Worm (Caenorhabditis elegans): ENCODE results near the gene F58B4.6.

Gene F58B4.6

DNA sequence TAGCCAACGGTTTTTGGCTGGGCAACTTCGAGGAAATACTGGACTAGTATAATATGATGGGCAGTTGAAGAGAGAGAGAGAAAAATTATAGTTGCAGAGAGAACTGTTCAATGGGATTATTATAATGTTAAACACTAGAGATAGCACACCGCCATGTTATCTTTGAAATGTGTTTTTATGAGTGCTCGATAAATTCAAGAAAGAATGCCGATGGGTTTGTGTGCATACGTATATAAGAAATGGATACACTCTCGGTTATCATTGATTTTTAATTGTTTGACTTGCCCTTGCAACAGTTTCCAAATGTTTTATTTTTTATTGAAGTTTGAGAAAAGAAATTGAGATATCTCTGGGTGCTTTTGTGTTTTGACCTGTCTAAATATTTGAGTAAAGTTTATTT, 11.8 kb downstream of the F58B4.6 start, which contains the start of gene F17C11.12:
F17C11.12 (minus strand) TSS at position 240 of the 400 bp plus-strand sequence.
- TF ChIP-seq crh-2 (tag; optimal IDR thresholded peaks at IDR 0.05) (peak; percentile 40), sma-9 (GFP tag; optimal IDR thresholded peaks at IDR 0.05) (peak; percentile 71), sma-9 (tag; optimal IDR thresholded peaks at IDR 0.05) (no peak), R02D3.7 (tag; optimal IDR thresholded peaks at IDR 0.05) (no peak), ZK546.5 (tag; optimal IDR thresholded peaks at IDR 0.05) (no peak), fos-1 (tag; optimal IDR thresholded peaks at IDR 0.05) (peak; percentile 73), F13H6.1 (tag; optimal IDR thresholded peaks at IDR 0.05) (peak; percentile 13)

DNA sequence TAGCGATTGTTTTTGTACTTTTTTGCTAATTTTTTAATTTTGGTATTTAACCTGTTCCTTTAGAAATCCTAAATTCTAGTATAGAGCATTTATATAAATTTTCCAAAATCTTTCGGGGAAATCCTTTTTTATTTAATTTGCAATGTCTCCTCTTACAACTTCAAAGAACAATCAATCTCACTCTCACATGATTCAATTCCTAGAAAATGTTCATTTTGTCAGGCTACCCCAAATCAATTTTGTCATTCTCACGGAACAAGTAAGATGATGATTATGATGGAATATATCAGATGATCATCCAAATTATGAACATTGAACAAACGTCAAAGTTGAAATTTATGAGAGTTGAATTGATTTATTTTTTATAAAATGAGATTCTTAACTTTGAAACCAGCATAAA, 12.5 kb downstream of the F58B4.6 start:
- TF ChIP-seq nhr-129 (tag; optimal IDR thresholded peaks at IDR 0.05) (peak; percentile 94), nhr-25 (tag; optimal IDR thresholded peaks at IDR 0.05) (peak; percentile 1), gmeb-1 (tag; optimal IDR thresholded peaks at IDR 0.05) (peak; percentile 47), C34F6.9 (tag; optimal IDR thresholded peaks at IDR 0.05) (peak; percentile 69), crh-2 (tag; optimal IDR thresholded peaks at IDR 0.05) (peak; percentile 52), sma-9 (GFP tag; optimal IDR thresholded peaks at IDR 0.05) (peak; percentile 84), sma-9 (tag; optimal IDR thresholded peaks at IDR 0.05) (no peak), blmp-1 (tag; optimal IDR thresholded peaks at IDR 0.05; ENCODE audit: insufficient read depth) (no peak), nhr-10 (tag; optimal IDR thresholded peaks at IDR 0.05) (no peak), lsy-2 (tag; optimal IDR thresholded peaks at IDR 0.05) (peak in 1 of 2 experiments; percentile 71), fos-1 (tag; optimal IDR thresholded peaks at IDR 0.05) (peak; percentile 13), ztf-4 (tag; optimal IDR thresholded peaks at IDR 0.05) (peak; percentile 61), sem-4 (tag; optimal IDR thresholded peaks at IDR 0.05) (peak; percentile 63), nhr-23 (tag; optimal IDR thresholded peaks at IDR 0.05) (no peak), nhr-21 (tag; optimal IDR thresholded peaks at IDR 0.05) (peak; percentile 87), ceh-82 (tag; optimal IDR thresholded peaks at IDR 0.05) (no peak), skn-1 (tag; optimal IDR thresholded peaks at IDR 0.05) (peak; percentile 55)

DNA sequence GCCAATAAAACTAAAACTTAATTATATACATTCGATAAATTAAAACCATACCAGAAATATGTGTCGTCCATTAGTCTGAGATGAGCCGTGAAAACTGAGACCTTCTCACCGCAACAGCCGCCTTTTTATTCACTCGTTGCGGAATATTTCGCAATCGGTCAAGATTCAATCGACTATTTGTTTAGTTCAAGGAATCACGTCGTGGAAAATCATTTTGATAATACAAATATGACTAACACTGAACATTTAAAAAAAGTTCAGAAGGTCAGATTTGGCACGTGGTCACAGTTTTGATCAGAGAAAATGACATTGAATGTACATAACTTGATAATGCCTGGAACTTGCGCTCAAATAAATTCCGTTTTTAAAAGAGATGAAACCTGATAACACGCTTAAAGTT, 13.9 kb downstream of the F58B4.6 start, which contains the start of gene F17C11.11:
F17C11.11 (minus strand) TSS at position 79 of the 400 bp plus-strand sequence.
- TF ChIP-seq fos-1 (tag; optimal IDR thresholded peaks at IDR 0.05) = peak; percentile 58
- TF ChIP-seq gmeb-1 (tag; optimal IDR thresholded peaks at IDR 0.05) = peak; percentile 23
- no peak for TF ChIP-seq nhr-77 (tag; optimal IDR thresholded peaks at IDR 0.05)
- no peak for TF ChIP-seq peb-1 (tag; optimal IDR thresholded peaks at IDR 0.05)
- peak; percentile 99 for TF ChIP-seq nhr-129 (tag; optimal IDR thresholded peaks at IDR 0.05)
- TF ChIP-seq C34F6.9 (tag; optimal IDR thresholded peaks at IDR 0.05) = peak; percentile 28
- TF ChIP-seq nhr-6 (tag; optimal IDR thresholded peaks at IDR 0.05) = no peak
- TF ChIP-seq unc-55 (GFP tag; optimal IDR thresholded peaks at IDR 0.05) = no peak
- no peak for TF ChIP-seq ama-1 (optimal IDR thresholded peaks at IDR 0.05)
- TF ChIP-seq sma-9 (GFP tag; optimal IDR thresholded peaks at IDR 0.05) = peak; percentile 68
- no peak for TF ChIP-seq sma-9 (tag; optimal IDR thresholded peaks at IDR 0.05)
- TF ChIP-seq mbf-1 (tag; optimal IDR thresholded peaks at IDR 0.05) = no peak
- TF ChIP-seq aly-2 (tag; optimal IDR thresholded peaks at IDR 0.05) = no peak
- no peak for TF ChIP-seq ztf-1 (GFP tag; conservative IDR thresholded peaks at IDR 0.05)
- TF ChIP-seq nhr-21 (tag; optimal IDR thresholded peaks at IDR 0.05) = peak; percentile 20
- TF ChIP-seq crh-2 (tag; optimal IDR thresholded peaks at IDR 0.05) = peak; percentile 47
- TF ChIP-seq dmd-4 (tag; optimal IDR thresholded peaks at IDR 0.05) = no peak
- no peak for TF ChIP-seq ztf-11 (tag; optimal IDR thresholded peaks at IDR 0.05)
- peak; percentile 26 for TF ChIP-seq F13H6.1 (tag; optimal IDR thresholded peaks at IDR 0.05)
- no peak for TF ChIP-seq nhr-12 (tag; optimal IDR thresholded peaks at IDR 0.05)
- no peak for TF ChIP-seq ceh-16 (tag; optimal IDR thresholded peaks at IDR 0.05)
- no peak for TF ChIP-seq ZK546.5 (tag; optimal IDR thresholded peaks at IDR 0.05)
- TF ChIP-seq unc-62 (GFP tag; optimal IDR thresholded peaks at IDR 0.05) = no peak
- no peak for TF ChIP-seq egl-27 (tag; optimal IDR thresholded peaks at IDR 0.05)
- no peak for TF ChIP-seq lin-13 (GFP tag; optimal IDR thresholded peaks at IDR 0.05)
- no peak for TF ChIP-seq skn-1 (tag; optimal IDR thresholded peaks at IDR 0.05)

DNA sequence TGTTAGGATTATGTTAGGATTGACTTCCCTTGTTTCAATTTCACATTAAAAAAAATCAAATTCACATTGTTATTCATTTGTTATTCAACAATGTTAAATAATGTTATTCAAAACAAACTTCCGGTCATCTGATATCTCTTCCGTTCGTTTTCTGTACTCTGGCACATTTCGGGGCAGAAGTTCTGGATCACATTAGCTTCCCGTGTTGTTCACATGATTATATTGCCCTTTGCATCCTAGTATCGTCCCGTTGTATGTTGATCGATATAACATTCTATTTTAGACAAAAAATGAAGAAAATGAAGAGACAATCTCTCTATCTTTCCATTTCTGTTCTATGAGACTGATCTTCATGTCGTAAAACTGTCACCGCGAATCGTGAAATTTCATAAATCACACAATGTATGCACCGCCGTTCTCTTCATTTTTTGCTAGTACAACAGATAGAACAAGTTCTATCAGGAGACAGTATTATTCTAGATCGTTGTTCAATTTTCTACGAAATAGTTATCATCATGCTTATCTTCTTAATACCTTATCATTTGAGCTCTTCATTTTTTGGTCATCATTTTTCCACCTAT, 15.2 kb downstream of the F58B4.6 start:
- TF ChIP-seq ztf-11 (tag; optimal IDR thresholded peaks at IDR 0.05) = no peak
- peak; percentile 65 for TF ChIP-seq sma-9 (GFP tag; optimal IDR thresholded peaks at IDR 0.05)
- TF ChIP-seq sma-9 (tag; optimal IDR thresholded peaks at IDR 0.05) = no peak
- no peak for TF ChIP-seq nhr-23 (tag; optimal IDR thresholded peaks at IDR 0.05)
- TF ChIP-seq nhr-21 (tag; optimal IDR thresholded peaks at IDR 0.05) = peak; percentile 68
- no peak for TF ChIP-seq F13H6.1 (tag; optimal IDR thresholded peaks at IDR 0.05)
- TF ChIP-seq unc-62 (GFP tag; optimal IDR thresholded peaks at IDR 0.05) = peak; percentile 24
- TF ChIP-seq sma-3 (GFP tag; optimal IDR thresholded peaks at IDR 0.05) = no peak
- TF ChIP-seq nhr-10 (tag; optimal IDR thresholded peaks at IDR 0.05) = no peak

All from whole organism, L2 larva.